Worm (Caenorhabditis elegans) whole organism, L2 larva: ENCODE results near the gene srw-136.

Experiments used
- C34F6.9 ChIP-seq: fragments of 150-350 bp; optimal IDR thresholded peaks from 2 replicates; lab custom pipeline; 2014; ENCODE audit warnings: missing biosample characterization, missing genetic modification characterization
- ZK546.5 ChIP-seq: sonication (generic microtip); optimal IDR thresholded peaks from 2 replicates; lab custom pipeline; 2017; ENCODE audit warnings: missing biosample characterization, missing genetic modification characterization
- alr-1 ChIP-seq: fragments of 150-350 bp; optimal IDR thresholded peaks from 2 replicates; lab custom pipeline; 2014; ENCODE audit warnings: missing biosample characterization, missing genetic modification characterization
- ama-1 ChIP-seq: fragments of 150-350 bp; optimal IDR thresholded peaks from 2 replicates; lab custom pipeline; 2018; ENCODE audit warnings: inconsistent platforms
- blmp-1 ChIP-seq: sonication (generic microtip); optimal IDR thresholded peaks from 2 replicates; lab custom pipeline; 2017; ENCODE audit warnings: missing genetic modification characterization, mild to moderate bottlenecking, missing compliant biosample characterization, antibody characterized with exemption, moderate library complexity; ENCODE audit not compliant: insufficient read depth
- ceh-16 ChIP-seq: fragments of 150-350 bp; optimal IDR thresholded peaks from 2 replicates; lab custom pipeline; 2014; ENCODE audit warnings: missing biosample characterization, missing genetic modification characterization
- crh-2 ChIP-seq: sonication (generic microtip); optimal IDR thresholded peaks from 2 replicates; lab custom pipeline; 2017; ENCODE audit warnings: missing biosample characterization, missing genetic modification characterization
- elt-1 ChIP-seq: fragments of 150-350 bp; optimal IDR thresholded peaks from 2 replicates; lab custom pipeline; 2014; ENCODE audit warnings: missing biosample characterization, missing genetic modification characterization
- elt-3 ChIP-seq: sonication (generic microtip); optimal IDR thresholded peaks from 2 replicates; lab custom pipeline; 2017; ENCODE audit warnings: missing biosample characterization, missing genetic modification characterization
- fos-1 ChIP-seq: fragments of 150-350 bp; optimal IDR thresholded peaks from 2 replicates; lab custom pipeline; 2014; ENCODE audit warnings: missing biosample characterization, missing genetic modification characterization
- gmeb-1 ChIP-seq: fragments of 150-350 bp; optimal IDR thresholded peaks from 2 replicates; lab custom pipeline; 2014; ENCODE audit warnings: missing biosample characterization, missing genetic modification characterization
- lin-13 ChIP-seq: fragments of 150-350 bp; optimal IDR thresholded peaks from 2 replicates; lab custom pipeline; 2014; ENCODE audit warnings: missing biosample characterization, missing genetic modification reagents, missing genetic modification characterization
- lsy-2 ChIP-seq, 2 experiments: fragments of 150-350 bp in 1 of 2; sonication (generic microtip) in 1 of 2; optimal IDR thresholded peaks; 2 replicates each; lab custom pipeline; 2014 to 2017; ENCODE audit warnings: missing biosample characterization in 2 of 2, missing genetic modification characterization in 2 of 2
- mdl-1 ChIP-seq, 2 experiments: fragments of 150-350 bp in 1 of 2; sonication (generic microtip) in 1 of 2; optimal IDR thresholded peaks; 2 replicates each; lab custom pipeline; 2017; ENCODE audit warnings: missing biosample characterization in 2 of 2, missing genetic modification characterization in 2 of 2
- nhr-12 ChIP-seq: fragments of 150-350 bp; optimal IDR thresholded peaks from 2 replicates; lab custom pipeline; 2014; ENCODE audit warnings: missing biosample characterization, missing genetic modification characterization
- nhr-23 ChIP-seq: fragments of 150-350 bp; optimal IDR thresholded peaks from 2 replicates; lab custom pipeline; 2014; ENCODE audit warnings: missing biosample characterization, missing genetic modification reagents, missing genetic modification characterization
- nhr-6 ChIP-seq: fragments of 150-350 bp; optimal IDR thresholded peaks from 2 replicates; lab custom pipeline; 2014; ENCODE audit warnings: missing biosample characterization, missing genetic modification characterization
- sem-4 ChIP-seq: fragments of 150-350 bp; optimal IDR thresholded peaks from 2 replicates; lab custom pipeline; 2014; ENCODE audit warnings: missing biosample characterization, missing genetic modification reagents, missing genetic modification characterization
- sma-3 ChIP-seq: sonication (generic microtip); optimal IDR thresholded peaks from 2 replicates; lab custom pipeline; 2016; ENCODE audit warnings: missing genetic modification reagents, missing genetic modification characterization, missing compliant biosample characterization
- sma-9 ChIP-seq, 2 experiments: fragments of 150-350 bp in 1 of 2; sonication (generic microtip) in 1 of 2; optimal IDR thresholded peaks; 2 replicates each; lab custom pipeline; 2014 to 2016; ENCODE audit warnings: missing genetic modification characterization in 2 of 2, mild to moderate bottlenecking in 1 of 2, missing biosample characterization in 1 of 2, missing compliant biosample characterization in 1 of 2, missing genetic modification reagents in 1 of 2, moderate library complexity in 1 of 2
- snpc-4 ChIP-seq: fragments of 150-350 bp; optimal IDR thresholded peaks from 2 replicates; lab custom pipeline; 2014; ENCODE audit warnings: missing biosample characterization, missing genetic modification characterization
- unc-55 ChIP-seq: fragments of 150-350 bp; sonication (generic microtip); optimal IDR thresholded peaks from 3 replicates; lab custom pipeline; 2014; ENCODE audit warnings: missing biosample characterization, missing genetic modification reagents, missing genetic modification characterization
- ztf-1 ChIP-seq: fragments of 200-800 bp; sonication (Bioruptor generic); conservative IDR thresholded peaks from 2 replicates; pipeline ENCODE4 v1.3.6; 2022; ENCODE audit warnings: missing genetic modification characterization, missing compliant biosample characterization
- ztf-11 ChIP-seq: sonication (generic microtip); optimal IDR thresholded peaks from 2 replicates; lab custom pipeline; 2017; ENCODE audit warnings: missing biosample characterization, missing genetic modification characterization

The srw-136 gene

ce11 chrV:2964786-2965185, 45.6 kb downstream of the srw-136 start, which contains the start of gene srh-88:
TSS of gene srh-88 (minus strand) at chrV:2964886.
- TF ChIP-seq crh-2 (tag; lab: Kevin White, UChicago) (no peak), ceh-16 (tag; lab: Kevin White, UChicago) (no peak), lin-13 (GFP tag; lab: Kevin White, UChicago) (no peak), nhr-23 (tag; lab: Kevin White, UChicago) (no peak), blmp-1 (tag; lab: Kevin White, UChicago) (no peak), alr-1 (no peak), ZK546.5 (tag; lab: Kevin White, UChicago) (no peak), ztf-1 (GFP tag; lab: Robert Waterston, UW) (no peak), ama-1 (lab: Kevin White, UChicago) (no peak), C34F6.9 (tag; lab: Kevin White, UChicago) (no peak), gmeb-1 (tag; lab: Kevin White, UChicago) (no peak), mdl-1 (tag; optimal IDR thresholded peaks at IDR 0.05; lab: Kevin White, UChicago) (no peak), nhr-12 (tag; lab: Kevin White, UChicago) (no peak), sma-3 (GFP tag; lab: Kevin White, UChicago) (no peak), elt-3 (tag; lab: Kevin White, UChicago) (no peak), fos-1 (no peak), lsy-2 (tag; optimal IDR thresholded peaks at IDR 0.05; lab: Kevin White, UChicago) (no peak)

ce11 chrV:2962960-2963359, 47.4 kb downstream of the srw-136 start, which contains the start of gene srw-138:
TSS of gene srw-138 (minus strand) at chrV:2963060.
- no peak for TF ChIP-seq sma-9 (GFP tag; optimal IDR thresholded peaks at IDR 0.05; lab: Kevin White, UChicago)
- TF ChIP-seq sma-9 (tag; optimal IDR thresholded peaks at IDR 0.05; lab: Kevin White, UChicago), result no peak
- no peak for TF ChIP-seq unc-55 (GFP tag; lab: Kevin White, UChicago)
- TF ChIP-seq lsy-2 (tag; optimal IDR thresholded peaks at IDR 0.05; lab: Kevin White, UChicago), result no peak
- no peak for TF ChIP-seq ztf-11 (tag; lab: Kevin White, UChicago)
- TF ChIP-seq ztf-1 (GFP tag; lab: Robert Waterston, UW), result no peak
- TF ChIP-seq elt-1, result no peak
- no peak for TF ChIP-seq mdl-1 (tag; optimal IDR thresholded peaks at IDR 0.05; lab: Kevin White, UChicago)
- no peak for TF ChIP-seq fos-1
- TF ChIP-seq snpc-4 (tag; lab: Kevin White, UChicago), result no peak
- no peak for TF ChIP-seq nhr-12 (tag; lab: Kevin White, UChicago)
- no peak for TF ChIP-seq gmeb-1 (tag; lab: Kevin White, UChicago)
- TF ChIP-seq blmp-1 (tag; lab: Kevin White, UChicago), result no peak
- no peak for TF ChIP-seq sem-4 (tag; lab: Kevin White, UChicago)
- no peak for TF ChIP-seq nhr-6 (tag; lab: Kevin White, UChicago)

ce11 chrV:2960894-2961293, 49.5 kb downstream of the srw-136 start, which contains the start of gene srw-144:
TSS of gene srw-144 (minus strand) at chrV:2960994.
- no peak for TF ChIP-seq nhr-23 (tag; lab: Kevin White, UChicago)
